Worm (Caenorhabditis elegans) whole organism, L3 larva: ENCODE data around the gene str-35.

Experiments
- R02D3.7 ChIP-seq: fragments of 150-350 bp; optimal IDR thresholded peaks from 2 replicates; lab custom pipeline; 2014; ENCODE audit warnings: missing biosample characterization, missing genetic modification characterization
- ZK546.5 ChIP-seq: sonication (generic microtip); optimal IDR thresholded peaks from 2 replicates; lab custom pipeline; 2017; ENCODE audit warnings: missing biosample characterization, missing genetic modification characterization
- ceh-16 ChIP-seq: sonication (generic microtip); optimal IDR thresholded peaks from 2 replicates; lab custom pipeline; 2017; ENCODE audit warnings: missing biosample characterization, missing genetic modification characterization
- ceh-28 ChIP-seq: fragments of 150-350 bp; optimal IDR thresholded peaks from 2 replicates; lab custom pipeline; 2014; ENCODE audit warnings: missing biosample characterization, missing genetic modification reagents, missing genetic modification characterization
- egl-27 ChIP-seq: sonication (generic microtip); optimal IDR thresholded peaks from 4 replicates; lab custom pipeline; 2017; ENCODE audit warnings: missing biosample characterization, missing genetic modification reagents, missing genetic modification characterization
- eor-1 ChIP-seq, 2 experiments: fragments of 150-350 bp; optimal IDR thresholded peaks; 2 replicates each; lab custom pipeline; 2014 to 2018; ENCODE audit warnings: missing biosample characterization in 2 of 2, missing genetic modification characterization in 2 of 2
- fkh-10 ChIP-seq: sonication (generic microtip); optimal IDR thresholded peaks from 2 replicates; lab custom pipeline; 2017; ENCODE audit warnings: missing biosample characterization, missing genetic modification reagents, missing genetic modification characterization
- fos-1 ChIP-seq: fragments of 150-350 bp; optimal IDR thresholded peaks from 2 replicates; lab custom pipeline; 2014; ENCODE audit warnings: missing biosample characterization, missing genetic modification characterization
- hmg-11 ChIP-seq: sonication (generic microtip); optimal IDR thresholded peaks from 2 replicates; lab custom pipeline; 2016; ENCODE audit warnings: missing genetic modification characterization, missing compliant biosample characterization
- lin-39 ChIP-seq: fragments of 150-350 bp; optimal IDR thresholded peaks from 2 replicates; lab custom pipeline; 2018; ENCODE audit warnings: missing biosample characterization, missing genetic modification reagents, missing genetic modification characterization
- lsy-12 ChIP-seq: sonication (generic microtip); optimal IDR thresholded peaks from 2 replicates; lab custom pipeline; 2016; ENCODE audit warnings: mild to moderate bottlenecking, missing genetic modification characterization, missing compliant biosample characterization
- mdl-1 ChIP-seq: fragments of 150-350 bp; optimal IDR thresholded peaks from 2 replicates; lab custom pipeline; 2014; ENCODE audit warnings: missing biosample characterization, missing genetic modification characterization
- nfya-1 ChIP-seq: sonication (generic microtip); optimal IDR thresholded peaks from 2 replicates; lab custom pipeline; 2017; ENCODE audit warnings: missing genetic modification characterization, mild to moderate bottlenecking, missing compliant biosample characterization, antibody characterized with exemption, moderate library complexity; ENCODE audit not compliant: insufficient read depth
- nhr-12 ChIP-seq: fragments of 150-350 bp; optimal IDR thresholded peaks from 2 replicates; lab custom pipeline; 2014; ENCODE audit warnings: missing biosample characterization, missing genetic modification characterization
- nhr-23 ChIP-seq: fragments of 150-350 bp; optimal IDR thresholded peaks from 2 replicates; lab custom pipeline; 2014; ENCODE audit warnings: missing biosample characterization, missing genetic modification reagents, missing genetic modification characterization
- nhr-237 ChIP-seq: fragments of 150-350 bp; optimal IDR thresholded peaks from 2 replicates; lab custom pipeline; 2014; ENCODE audit warnings: missing biosample characterization, missing genetic modification characterization
- nhr-76 ChIP-seq: fragments of 150-350 bp; sonication (generic microtip); optimal IDR thresholded peaks from 5 replicates; lab custom pipeline; 2014; ENCODE audit warnings: missing biosample characterization, missing genetic modification characterization
- nhr-77 ChIP-seq: fragments of 150-350 bp; optimal IDR thresholded peaks from 2 replicates; lab custom pipeline; 2014; ENCODE audit warnings: missing biosample characterization, missing genetic modification characterization
- sea-2 ChIP-seq: fragments of 150-350 bp; sonication (generic microtip); optimal IDR thresholded peaks from 4 replicates; lab custom pipeline; 2014; ENCODE audit warnings: missing biosample characterization, missing genetic modification reagents, missing genetic modification characterization
- tbx-2 ChIP-seq: sonication (generic microtip); optimal IDR thresholded peaks from 2 replicates; lab custom pipeline; 2016; ENCODE audit warnings: mild to moderate bottlenecking, missing genetic modification characterization, missing compliant biosample characterization
- unc-39 ChIP-seq: sonication (generic microtip); optimal IDR thresholded peaks from 4 replicates; lab custom pipeline; 2017; ENCODE audit warnings: missing biosample characterization, missing genetic modification characterization

str-35 gene

DNA sequence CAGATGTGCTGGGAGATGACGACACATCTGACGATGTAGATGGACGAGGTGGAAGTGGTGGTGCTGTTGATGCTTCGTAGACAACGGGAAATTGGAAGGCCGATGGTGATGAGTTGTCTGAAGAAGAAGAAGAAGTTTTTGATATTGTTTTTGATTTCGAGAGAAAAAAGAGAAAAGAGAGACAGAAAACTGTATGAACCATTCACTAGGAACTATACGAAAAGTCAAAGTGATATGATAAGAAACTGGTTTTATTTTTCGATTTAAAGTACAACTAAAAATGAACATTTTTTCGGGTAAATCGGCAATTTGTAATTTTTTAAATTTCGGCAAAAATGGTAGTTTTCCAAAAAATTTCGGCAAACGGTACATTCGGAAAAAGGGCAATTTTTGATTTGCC, 44.0 kb downstream of the str-35 start:
- TF ChIP-seq egl-27 (tag; lab: Kevin White, UChicago) (no peak), eor-1 (tag; optimal IDR thresholded peaks at IDR 0.05; lab: Kevin White, UChicago) (no peak), fkh-10 (GFP tag; lab: Kevin White, UChicago) (no peak), mdl-1 (tag; lab: Kevin White, UChicago) (no peak)

DNA sequence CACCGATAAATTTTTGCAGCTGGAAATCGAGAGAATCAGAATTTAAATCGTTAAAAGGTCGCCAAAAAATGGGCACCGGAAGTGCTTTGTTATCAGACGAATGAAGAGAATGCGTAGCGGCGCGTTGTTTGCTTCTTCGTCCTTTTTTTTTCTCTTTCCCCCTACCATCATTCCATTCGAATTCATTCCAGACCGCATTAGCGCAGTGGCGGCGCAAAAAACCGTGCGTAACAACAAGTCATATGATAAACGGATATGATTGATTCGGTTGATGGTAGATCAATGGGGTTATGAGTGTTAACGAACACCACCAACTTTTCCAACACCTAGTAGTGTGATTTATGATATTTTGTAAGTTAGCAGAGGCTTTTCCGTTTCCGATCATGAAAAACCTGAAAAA, 48.7 kb downstream of the str-35 start:
- TF ChIP-seq ceh-28 (no peak), nhr-23 (tag; lab: Kevin White, UChicago) (peak; percentile 53)

- no peak for TF ChIP-seq fkh-10 (GFP tag; lab: Kevin White, UChicago)
- no peak for TF ChIP-seq hmg-11 (tag; lab: Kevin White, UChicago)
- no peak for TF ChIP-seq ceh-16
- no peak for TF ChIP-seq eor-1 (tag; optimal IDR thresholded peaks at IDR 0.05; lab: Kevin White, UChicago)
- TF ChIP-seq unc-39, result no peak
- no peak for TF ChIP-seq mdl-1 (tag; lab: Kevin White, UChicago)
- no peak for TF ChIP-seq egl-27 (tag; lab: Kevin White, UChicago)
- no peak for TF ChIP-seq nfya-1 (tag; lab: Kevin White, UChicago)
- no peak for TF ChIP-seq nhr-12
- TF ChIP-seq sea-2 (GFP tag; lab: Kevin White, UChicago), result no peak
- TF ChIP-seq nhr-76 (tag; lab: Kevin White, UChicago), result no peak
- TF ChIP-seq R02D3.7 (tag; lab: Kevin White, UChicago), result no peak
- TF ChIP-seq, all 47 proteins: peak for 0
Measured at ce11 chrV:4523844-4524243, 49.2 kb downstream of the str-35 start.

DNA sequence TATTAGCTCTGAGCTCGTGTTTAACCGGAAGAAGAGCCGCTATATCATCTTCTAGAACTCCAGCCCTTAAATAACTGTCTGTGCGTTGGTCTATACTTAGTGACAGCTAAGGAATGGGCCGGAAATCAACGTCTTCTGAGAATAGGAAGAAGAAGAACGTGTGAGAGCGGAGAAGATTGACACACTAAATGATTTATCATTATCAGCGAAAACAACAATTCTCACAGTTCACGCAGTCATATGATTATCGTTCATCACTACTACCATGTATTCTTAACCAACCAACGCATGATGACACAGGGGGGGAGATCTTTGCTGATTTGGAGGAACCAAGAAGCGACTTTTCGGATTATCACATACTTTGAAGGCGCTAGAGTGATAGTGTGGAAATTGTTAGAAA, 49.7 kb downstream of the str-35 start:
- TF ChIP-seq sea-2 (GFP tag; lab: Kevin White, UChicago), result no peak
- peak; percentile 68 for TF ChIP-seq nhr-23 (tag; lab: Kevin White, UChicago)

- TF ChIP-seq nhr-12 (no peak), R02D3.7 (tag; lab: Kevin White, UChicago) (no peak), ZK546.5 (tag; lab: Kevin White, UChicago) (no peak)
- TF ChIP-seq, all 47 proteins: peak for 0
Measured at ce11 chrV:4525106-4525505, 50.5 kb downstream of the str-35 start.

DNA sequence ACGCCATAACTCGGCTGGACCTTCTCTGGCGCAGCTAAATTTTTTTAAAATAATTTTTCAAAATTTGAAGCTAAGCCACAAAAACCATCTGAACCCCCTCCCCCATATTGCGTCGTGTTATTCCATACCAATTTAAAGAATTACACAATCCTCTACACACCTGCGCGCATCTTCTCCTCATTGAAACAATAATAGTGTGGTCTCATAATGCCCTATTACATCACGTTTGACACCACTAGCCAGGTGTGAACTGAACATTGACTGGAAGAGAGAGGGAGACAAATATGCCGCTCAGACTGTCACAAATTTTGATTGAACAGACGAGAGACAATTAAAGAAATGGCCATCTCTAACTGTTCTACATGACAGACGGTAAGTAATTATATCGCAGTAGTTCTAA, 50.9 kb downstream of the str-35 start:
- TF ChIP-seq tbx-2 (tag; lab: Kevin White, UChicago) (no peak), nhr-237 (tag; lab: Kevin White, UChicago) (no peak), lsy-12 (tag; lab: Kevin White, UChicago) (no peak), lin-39 (no peak), nhr-77 (tag; lab: Kevin White, UChicago) (no peak), fos-1 (tag; lab: Kevin White, UChicago) (no peak)
